Fruit fly (Drosophila melanogaster): ENCODE results near the gene CG17672.
A peak's percentile ranks its signal among the peaks of the same experiment; 100 is the strongest.

CG17672 gene

DNA sequence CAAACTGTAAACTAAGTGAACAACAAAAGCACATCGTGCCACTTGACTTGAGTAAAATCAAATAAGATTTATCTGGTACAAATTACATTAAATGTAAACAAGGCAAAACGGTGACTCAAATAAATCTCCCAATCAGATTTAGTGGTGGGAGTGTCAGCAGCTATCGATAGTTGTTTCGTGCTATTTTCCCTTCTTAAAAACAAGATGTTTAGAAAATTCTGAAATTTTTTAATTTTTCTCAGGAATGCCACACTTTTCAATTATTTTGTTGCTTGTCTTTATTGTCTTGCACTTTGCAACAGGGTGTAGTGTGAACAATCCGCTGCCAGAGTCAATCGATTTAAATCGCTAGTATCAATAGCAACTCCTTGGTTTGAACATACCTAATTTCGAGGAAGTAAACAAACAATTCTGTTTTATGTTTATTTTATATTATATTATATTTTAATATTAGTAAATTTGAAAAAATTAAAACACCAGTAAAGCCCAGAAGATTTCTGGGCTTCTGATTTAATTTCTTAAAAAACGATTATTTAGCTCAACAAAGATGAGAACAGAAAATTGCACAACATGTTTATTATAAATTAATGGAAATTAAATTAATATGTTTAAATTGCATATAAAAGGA lies 13.5 kb upstream of the CG17672 start, which contains the start of gene MICAL-like (continued):
- TF ChIP-seq luna (GFP tag; optimal IDR thresholded peaks at IDR 0.05) = no peak
- no peak for TF ChIP-seq CG12104 (GFP tag; optimal IDR thresholded peaks at IDR 0.05)
- TF ChIP-seq dysf (GFP tag; IDR thresholded peaks at IDR 0.05) = no peak
- TF ChIP-seq pho (GFP tag; optimal IDR thresholded peaks at IDR 0.05) = no peak
- no peak for TF ChIP-seq tx (GFP tag; optimal IDR thresholded peaks at IDR 0.05)
- peak; percentile 61 for TF ChIP-seq zen (tag; optimal IDR thresholded peaks at IDR 0.05)
- no peak for TF ChIP-seq Atf-2 (GFP tag; optimal IDR thresholded peaks at IDR 0.05)
- no peak for TF ChIP-seq NK7.1 (GFP tag; optimal IDR thresholded peaks at IDR 0.05)
- no peak for TF ChIP-seq Dek (tag; optimal IDR thresholded peaks at IDR 0.05)
- peak; percentile 44 for TF ChIP-seq Ets65A (GFP tag)
- no peak for TF ChIP-seq CG32772 (GFP tag; IDR thresholded peaks at IDR 0.05)
- TF ChIP-seq D19B (GFP tag; optimal IDR thresholded peaks at IDR 0.05) = no peak
- TF ChIP-seq CG6689 (GFP tag; IDR thresholded peaks at IDR 0.05) = no peak
- peak; percentile 13 for TF ChIP-seq CG5245 (GFP tag; optimal IDR thresholded peaks at IDR 0.05)
- no peak for TF ChIP-seq btn (GFP tag; optimal IDR thresholded peaks at IDR 0.05)
- TF ChIP-seq zfh1 (GFP tag; IDR thresholded peaks at IDR 0.05) = no peak
- TF ChIP-seq CG42726 (GFP tag; IDR thresholded peaks at IDR 0.05; ENCODE audit: partially characterized antibody) = 0 out of 2 replicates have a peak, but pooled peaks have one; percentile 46
- no peak for TF ChIP-seq Hey (tag; optimal IDR thresholded peaks at IDR 0.05)
- TF ChIP-seq CG8089 (GFP tag; optimal IDR thresholded peaks at IDR 0.05) = no peak
- no peak for TF ChIP-seq CG4854 (GFP tag; optimal IDR thresholded peaks at IDR 0.05)
- TF ChIP-seq Bteb2 (GFP tag; optimal IDR thresholded peaks at IDR 0.05) = peak; percentile 17
- no peak for TF ChIP-seq CG7556 (GFP tag; optimal IDR thresholded peaks at IDR 0.05)
- no peak for TF ChIP-seq HLHmδ (GFP tag; optimal IDR thresholded peaks at IDR 0.05)
- no peak for TF ChIP-seq Dp (GFP tag; optimal IDR thresholded peaks at IDR 0.05)
- TF ChIP-seq hb (GFP tag; IDR thresholded peaks at IDR 0.05; ENCODE audit: partially characterized antibody) = peak; percentile 80
- peak; percentile 90 for TF ChIP-seq Scr (GFP tag; IDR thresholded peaks at IDR 0.05; ENCODE audit: partially characterized antibody)
- TF ChIP-seq Camta (GFP tag; optimal IDR thresholded peaks at IDR 0.05) = peak; percentile 10
- no peak for TF ChIP-seq CG10366 (GFP tag; IDR thresholded peaks at IDR 0.05)
- peak; percentile 88 for TF ChIP-seq knrl (GFP tag; IDR thresholded peaks at IDR 0.05; ENCODE audit: partially characterized antibody)
- peak; percentile 40; the same call in 1 of the 2 replicates for TF ChIP-seq al (GFP tag; IDR thresholded peaks at IDR 0.05)
- no peak for TF ChIP-seq Rx (GFP tag; IDR thresholded peaks at IDR 0.05)
- no peak for TF ChIP-seq Sox100B (GFP tag; optimal IDR thresholded peaks at IDR 0.05)
- TF ChIP-seq CG6654 (GFP tag; optimal IDR thresholded peaks at IDR 0.05) = no peak
- no peak for TF ChIP-seq GATAe (GFP tag; conservative IDR thresholded peaks at IDR 0.05)
- no peak for TF ChIP-seq slp2 (GFP tag; optimal IDR thresholded peaks at IDR 0.05)
- TF ChIP-seq Usf (GFP tag; optimal IDR thresholded peaks at IDR 0.05) = no peak
- no peak for TF ChIP-seq fd3F (GFP tag; optimal IDR thresholded peaks at IDR 0.05)
- peak; percentile 68; the same call in 1 of the 3 replicates for TF ChIP-seq mld (GFP tag; IDR thresholded peaks at IDR 0.05; ENCODE audit: partially characterized antibody)
- no peak for TF ChIP-seq esg (GFP tag; conservative IDR thresholded peaks at IDR 0.05)
- peak; percentile 23; the same call in 1 of the 2 replicates for TF ChIP-seq CG10959 (GFP tag; IDR thresholded peaks at IDR 0.05)
- TF ChIP-seq Meics (GFP tag; optimal IDR thresholded peaks at IDR 0.05) = no peak
- no peak for TF ChIP-seq Vsx1 (GFP tag; optimal IDR thresholded peaks at IDR 0.05)
- peak; percentile 94 for TF ChIP-seq Dll (GFP tag; IDR thresholded peaks at IDR 0.05; ENCODE audit: partially characterized antibody)
- no peak for TF ChIP-seq ro (GFP tag; IDR thresholded peaks at IDR 0.05)
- TF ChIP-seq nerfin-2 (GFP tag; IDR thresholded peaks at IDR 0.05; ENCODE audit: partially characterized antibody) = peak; percentile 63
- TF ChIP-seq Atf3 (GFP tag; optimal IDR thresholded peaks at IDR 0.05) = peak; percentile 18
- TF ChIP-seq chn (GFP tag; optimal IDR thresholded peaks at IDR 0.05) = peak; percentile 5
- TF ChIP-seq mam (GFP tag; optimal IDR thresholded peaks at IDR 0.05) = peak; percentile 54
- TF ChIP-seq pum (GFP tag; optimal IDR thresholded peaks at IDR 0.05) = no peak
- TF ChIP-seq CG10654 (GFP tag; optimal IDR thresholded peaks at IDR 0.05) = no peak
- TF ChIP-seq CG12236 (GFP tag; optimal IDR thresholded peaks at IDR 0.05) = no peak

All from whole organism, embryonic.